Worm (Caenorhabditis elegans) whole organism, early embryonic: Measurements from ENCODE around the gene lgc-22.
"Not testable (repeated sequence)": the region's sequence is repeated elsewhere in the genome, so short reads cannot be mapped to it uniquely, and the experiment has no call there.

Source experiments
- aly-1 ChIP-seq: sonication (generic microtip); optimal IDR thresholded peaks from 2 replicates; lab custom pipeline; 2016; ENCODE audit warnings: missing genetic modification characterization, missing compliant biosample characterization
- ama-1 ChIP-seq: fragments of 150-350 bp; optimal IDR thresholded peaks from 2 replicates; lab custom pipeline; 2014
- hmg-4 ChIP-seq: fragments of 200-800 bp; sonication (Bioruptor generic); optimal IDR thresholded peaks from 2 replicates; lab custom pipeline; 2018; ENCODE audit warnings: mild to moderate bottlenecking, missing genetic modification characterization, missing compliant biosample characterization
- pes-1 ChIP-seq: fragments of 200-800 bp; sonication (Bioruptor generic); IDR thresholded peaks from 2 replicates; pipeline ENCODE4 v1.3.6; 2022; ENCODE audit warnings: missing genetic modification reagents, missing genetic modification characterization, missing compliant biosample characterization
- scrt-1 ChIP-seq: fragments of 200-800 bp; sonication (Bioruptor generic); IDR thresholded peaks from 2 replicates; pipeline ENCODE4 v1.3.6; 2022; ENCODE audit warnings: missing genetic modification characterization, missing compliant biosample characterization
- tra-4 ChIP-seq: sonication (generic microtip); optimal IDR thresholded peaks from 2 replicates; lab custom pipeline; 2017; ENCODE audit warnings: missing genetic modification characterization, missing compliant biosample characterization

ce11 chrIV:4348146-4348545 is 47.0 kb downstream of the lgc-22 start, which contains the start of gene W03B1.5:
- TF ChIP-seq ama-1 (lab: Kevin White, UChicago); aly-1; scrt-1 (GFP tag; lab: Robert Waterston, UW); pes-1; hmg-4; tra-4 (tag; lab: Kevin White, UChicago): not testable (repeated sequence)
